Fruit fly (Drosophila melanogaster) whole organism, wandering third instar larva: ENCODE measurements around the gene CG9806.
"Not testable (repeated sequence)": the region's sequence is repeated elsewhere in the genome, so short reads cannot be mapped to it uniquely, and the experiment has no call there.

Source experiments
- Mio ChIP-seq: sonication (Bioruptor generic); optimal IDR thresholded peaks from 2 replicates; lab custom pipeline; 2016; ENCODE audit warnings: missing biosample characterization, missing genetic modification characterization
- Sp1 ChIP-seq: fragments of 200-800 bp; sonication (Bioruptor generic); optimal IDR thresholded peaks from 3 replicates; lab custom pipeline; 2019; ENCODE audit warnings: missing biosample characterization, mild to moderate bottlenecking, missing genetic modification characterization, moderate library complexity
- psq ChIP-seq: fragments of 200-800 bp; sonication (Bioruptor generic); optimal IDR thresholded peaks from 3 replicates; lab custom pipeline; 2017; ENCODE audit warnings: missing biosample characterization, mild to moderate bottlenecking, missing genetic modification characterization, moderate library complexity

DNA sequence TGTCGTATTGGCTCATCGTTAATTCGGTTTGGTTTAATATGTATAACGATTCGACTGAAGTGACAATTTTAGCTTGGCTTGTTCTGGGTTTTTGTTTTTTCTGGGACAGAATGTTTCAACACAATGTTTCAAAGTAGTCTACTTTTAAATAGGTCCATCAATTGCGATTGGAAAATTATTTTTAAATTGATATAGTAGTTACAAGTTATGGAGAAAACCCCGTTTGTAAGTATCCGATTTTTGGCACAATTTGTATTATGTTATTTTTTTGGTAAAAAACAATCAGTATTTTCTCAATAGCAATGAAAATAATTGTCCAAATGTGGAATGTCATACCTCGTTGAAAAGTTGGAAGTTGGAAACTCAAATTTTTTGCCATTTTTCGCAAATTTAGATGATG lies 34.8 kb upstream of the CG9806 start, which contains the start of gene Rab9E:
- TF ChIP-seq Mio, psq, Sp1 (GFP tag; lab: Kevin White, UChicago): not testable (repeated sequence)
